Fruit fly (Drosophila melanogaster) whole organism, embryonic: ENCODE measurements around the gene RpS2.
A peak's percentile ranks its signal among the peaks of the same experiment; 100 is the strongest.

ENCODE experiments used
- Blimp-1 ChIP-seq: fragments of 200-800 bp; sonication (Bioruptor generic); optimal IDR thresholded peaks from 3 replicates; lab custom pipeline; 2018; ENCODE audit warnings: missing biosample characterization, missing genetic modification characterization, mild to moderate bottlenecking, moderate library complexity, missing genetic modification reagents
- CG10431 ChIP-seq: fragments of 200-800 bp; sonication (Bioruptor generic); optimal IDR thresholded peaks from 3 replicates; lab custom pipeline; 2018; ENCODE audit warnings: missing biosample characterization, mild to moderate bottlenecking, missing genetic modification characterization
- CG10462 ChIP-seq: fragments of 200-800 bp; sonication (Bioruptor generic); optimal IDR thresholded peaks from 2 replicates; lab custom pipeline; 2016; ENCODE audit warnings: missing biosample characterization, missing genetic modification characterization
- CG10543 ChIP-seq: fragments of 200-800 bp; sonication (Bioruptor generic); optimal IDR thresholded peaks from 3 replicates; lab custom pipeline; 2017; ENCODE audit warnings: missing biosample characterization, mild to moderate bottlenecking, missing genetic modification characterization, moderate library complexity
- CG10565 ChIP-seq: fragments of 200-800 bp; sonication (Bioruptor generic); optimal IDR thresholded peaks from 3 replicates; lab custom pipeline; 2016; ENCODE audit warnings: missing biosample characterization, mild to moderate bottlenecking, missing genetic modification characterization
- CG11723 ChIP-seq: fragments of 200-800 bp; sonication (Bioruptor generic); optimal IDR thresholded peaks from 2 replicates; lab custom pipeline; 2017; ENCODE audit warnings: missing biosample characterization, mild to moderate bottlenecking, missing genetic modification characterization
- CG1603 ChIP-seq: fragments of 200-800 bp; sonication (Bioruptor generic); optimal IDR thresholded peaks from 2 replicates; lab custom pipeline; 2019; ENCODE audit warnings: missing biosample characterization, mild to moderate bottlenecking, missing genetic modification characterization, moderate library complexity
- CG16813 ChIP-seq: fragments of 200-800 bp; sonication (Bioruptor generic); IDR thresholded peaks from 3 replicates; pipeline ENCODE4 v1.3.6; 2022; ENCODE audit warnings: missing biosample characterization, missing genetic modification characterization; ENCODE audit not compliant: partially characterized antibody
- CG17186 ChIP-seq: fragments of 200-800 bp; sonication (Bioruptor generic); optimal IDR thresholded peaks from 3 replicates; lab custom pipeline; 2017; ENCODE audit warnings: missing biosample characterization, missing genetic modification reagents, missing genetic modification characterization
- CG17385 ChIP-seq: fragments of 200-800 bp; sonication (Bioruptor generic); optimal IDR thresholded peaks from 3 replicates; lab custom pipeline; 2018; ENCODE audit warnings: missing biosample characterization, mild to moderate bottlenecking, missing genetic modification characterization
- CG3281 ChIP-seq: fragments of 200-800 bp; sonication (Bioruptor generic); optimal IDR thresholded peaks from 3 replicates; lab custom pipeline; 2017; ENCODE audit warnings: missing biosample characterization, mild to moderate bottlenecking, missing genetic modification characterization
- CG4282 ChIP-seq: fragments of 200-800 bp; sonication (Bioruptor generic); optimal IDR thresholded peaks from 2 replicates; lab custom pipeline; 2016; ENCODE audit warnings: missing biosample characterization, missing genetic modification characterization
- CG6765 ChIP-seq: fragments of 200-800 bp; sonication (Bioruptor generic); optimal IDR thresholded peaks from 3 replicates; lab custom pipeline; 2017; ENCODE audit warnings: missing biosample characterization, mild to moderate bottlenecking, missing genetic modification characterization
- CG6854 ChIP-seq: fragments of 200-800 bp; sonication (Bioruptor generic); optimal IDR thresholded peaks from 3 replicates; lab custom pipeline; 2017; ENCODE audit warnings: missing biosample characterization, mild to moderate bottlenecking, missing genetic modification characterization
- CG9609 ChIP-seq: fragments of 200-800 bp; sonication (Bioruptor generic); optimal IDR thresholded peaks from 3 replicates; lab custom pipeline; 2016; ENCODE audit warnings: missing biosample characterization, missing genetic modification characterization
- CG9797 ChIP-seq: fragments of 200-800 bp; sonication (Bioruptor generic); optimal IDR thresholded peaks from 3 replicates; lab custom pipeline; 2018; ENCODE audit warnings: missing biosample characterization, mild to moderate bottlenecking, missing genetic modification characterization
- CHES-1-like ChIP-seq: fragments of 200-800 bp; sonication (Bioruptor generic); optimal IDR thresholded peaks from 2 replicates; lab custom pipeline; 2016; ENCODE audit warnings: missing biosample characterization, missing genetic modification characterization
- Dll ChIP-seq: fragments of 200-800 bp; sonication (Bioruptor generic); IDR thresholded peaks from 4 replicates; pipeline ENCODE4 v1.3.6; 2022; ENCODE audit warnings: missing biosample characterization, missing genetic modification characterization; ENCODE audit not compliant: partially characterized antibody
- Doc3 ChIP-seq: fragments of 200-800 bp; sonication (Bioruptor generic); IDR thresholded peaks from 3 replicates; pipeline ENCODE4 v1.3.6; 2022; ENCODE audit warnings: missing biosample characterization, missing genetic modification characterization; ENCODE audit not compliant: partially characterized antibody
- Dref ChIP-seq: fragments of 200-800 bp; sonication (Bioruptor generic); IDR thresholded peaks from 2 replicates; pipeline ENCODE4 v1.3.6; 2022; ENCODE audit warnings: missing biosample characterization, missing genetic modification characterization
- Elba2 ChIP-seq: fragments of 200-800 bp; sonication (Bioruptor generic); optimal IDR thresholded peaks from 3 replicates; lab custom pipeline; 2016; ENCODE audit warnings: missing biosample characterization, missing genetic modification characterization
- Ets97D ChIP-seq: fragments of 200-800 bp; sonication (Bioruptor generic); optimal IDR thresholded peaks from 3 replicates; lab custom pipeline; 2016; ENCODE audit warnings: missing biosample characterization, missing genetic modification characterization
- Kr ChIP-seq: fragments of 200-800 bp; sonication (Bioruptor generic); optimal IDR thresholded peaks from 2 replicates; lab custom pipeline; 2017; ENCODE audit warnings: missing biosample characterization, mild to moderate bottlenecking, missing genetic modification characterization
- MBD-R2 ChIP-seq: fragments of 200-800 bp; sonication (Bioruptor generic); IDR thresholded peaks from 2 replicates; pipeline ENCODE4 v1.3.6; 2022; ENCODE audit warnings: missing biosample characterization, missing genetic modification characterization
- Mrtf ChIP-seq: fragments of 200-800 bp; sonication (Bioruptor generic); IDR thresholded peaks from 3 replicates; pipeline ENCODE4 v1.3.6; 2022; ENCODE audit warnings: missing biosample characterization, missing genetic modification characterization
- NC2β ChIP-seq: fragments of 200-800 bp; sonication (Bioruptor generic); optimal IDR thresholded peaks from 2 replicates; lab custom pipeline; 2016; ENCODE audit warnings: missing biosample characterization, missing genetic modification characterization
- Sry-δ ChIP-seq: fragments of 200-800 bp; sonication (Bioruptor generic); optimal IDR thresholded peaks from 2 replicates; lab custom pipeline; 2016; ENCODE audit warnings: missing biosample characterization, missing genetic modification characterization
- chm ChIP-seq: fragments of 200-800 bp; sonication (Bioruptor generic); IDR thresholded peaks from 2 replicates; pipeline ENCODE4 v1.3.6; 2022; ENCODE audit warnings: missing biosample characterization, missing genetic modification characterization
- dm ChIP-seq: fragments of 200-800 bp; sonication (Bioruptor generic); optimal IDR thresholded peaks from 3 replicates; lab custom pipeline; 2016; ENCODE audit warnings: missing biosample characterization, missing genetic modification characterization
- dmrt11E ChIP-seq: fragments of 200-800 bp; sonication (Bioruptor generic); optimal IDR thresholded peaks from 3 replicates; lab custom pipeline; 2018; ENCODE audit warnings: missing biosample characterization, mild to moderate bottlenecking, missing genetic modification characterization, moderate library complexity
- exex ChIP-seq: fragments of 200-800 bp; sonication (Bioruptor generic); optimal IDR thresholded peaks from 4 replicates; lab custom pipeline; 2018; ENCODE audit warnings: missing biosample characterization, mild to moderate bottlenecking, missing genetic modification characterization, moderate library complexity
- gsb-n ChIP-seq: fragments of 200-800 bp; sonication (Bioruptor generic); optimal IDR thresholded peaks from 3 replicates; lab custom pipeline; 2018; ENCODE audit warnings: missing biosample characterization, mild to moderate bottlenecking, missing genetic modification characterization
- gt ChIP-seq: fragments of 200-800 bp; sonication (Bioruptor generic); IDR thresholded peaks from 2 replicates; pipeline ENCODE4 v1.3.6; 2022; ENCODE audit warnings: missing biosample characterization, missing genetic modification characterization
- hbn ChIP-seq: fragments of 200-800 bp; sonication (Bioruptor generic); IDR thresholded peaks from 2 replicates; pipeline ENCODE4 v1.3.6; 2022; ENCODE audit warnings: missing biosample characterization, missing genetic modification characterization; ENCODE audit not compliant: partially characterized antibody
- her ChIP-seq: fragments of 200-800 bp; sonication (Bioruptor generic); optimal IDR thresholded peaks from 2 replicates; lab custom pipeline; 2016; ENCODE audit warnings: missing biosample characterization, missing genetic modification characterization
- inv ChIP-seq: fragments of 200-800 bp; sonication (Bioruptor generic); IDR thresholded peaks from 2 replicates; pipeline ENCODE4 v1.3.6; 2022; ENCODE audit warnings: missing biosample characterization, missing genetic modification characterization; ENCODE audit not compliant: partially characterized antibody
- kni ChIP-seq: fragments of 200-800 bp; sonication (Bioruptor generic); optimal IDR thresholded peaks from 3 replicates; lab custom pipeline; 2017; ENCODE audit warnings: mild to moderate bottlenecking, missing biosample characterization, missing genetic modification reagents, missing genetic modification characterization
- knrl ChIP-seq: fragments of 200-800 bp; sonication (Bioruptor generic); IDR thresholded peaks from 3 replicates; pipeline ENCODE4 v1.3.6; 2022; ENCODE audit warnings: missing biosample characterization, missing genetic modification characterization; ENCODE audit not compliant: partially characterized antibody
- lola ChIP-seq, 3 experiments: fragments of >200 bp in 2 of 3; fragments of 200-800 bp in 1 of 3; sonication (Bioruptor generic) in 1 of 3; optimal IDR thresholded peaks; 2 replicates each; lab custom pipeline; 2017 to 2019; ENCODE audit warnings: missing biosample characterization in 3 of 3, missing genetic modification characterization in 3 of 3, mild to moderate bottlenecking in 1 of 3, moderate library complexity in 1 of 3
- nerfin-1 ChIP-seq: fragments of 200-800 bp; sonication (Bioruptor generic); optimal IDR thresholded peaks from 3 replicates; lab custom pipeline; 2019; ENCODE audit warnings: missing biosample characterization, mild to moderate bottlenecking, missing genetic modification characterization, moderate library complexity
- nerfin-2 ChIP-seq: fragments of 200-800 bp; sonication (Bioruptor generic); IDR thresholded peaks from 2 replicates; pipeline ENCODE4 v1.3.6; 2022; ENCODE audit warnings: missing biosample characterization, missing genetic modification characterization; ENCODE audit not compliant: partially characterized antibody
- odd ChIP-seq: fragments of 200-800 bp; sonication (Bioruptor generic); optimal IDR thresholded peaks from 2 replicates; lab custom pipeline; 2017; ENCODE audit warnings: missing biosample characterization, mild to moderate bottlenecking, missing genetic modification characterization
- rib ChIP-seq: fragments of 200-800 bp; sonication (Bioruptor generic); IDR thresholded peaks from 2 replicates; pipeline ENCODE4 v1.3.6; 2022; ENCODE audit warnings: missing biosample characterization, missing genetic modification characterization
- ro ChIP-seq: fragments of 200-800 bp; sonication (Bioruptor generic); IDR thresholded peaks from 2 replicates; pipeline ENCODE4 v1.3.6; 2022; ENCODE audit warnings: missing biosample characterization, missing genetic modification characterization
- sim ChIP-seq: fragments of 200-800 bp; sonication (Bioruptor generic); IDR thresholded peaks from 2 replicates; pipeline ENCODE4 v1.3.6; 2022; ENCODE audit warnings: missing biosample characterization, missing genetic modification characterization
- slbo ChIP-seq: fragments of 200-800 bp; sonication (Bioruptor generic); IDR thresholded peaks from 2 replicates; pipeline ENCODE4 v1.3.6; 2022; ENCODE audit warnings: missing biosample characterization, missing genetic modification characterization
- sna ChIP-seq: fragments of 200-800 bp; sonication (Bioruptor generic); IDR thresholded peaks from 2 replicates; pipeline ENCODE4 v1.3.6; 2022; ENCODE audit warnings: missing biosample characterization, missing genetic modification characterization; ENCODE audit not compliant: partially characterized antibody
- stwl ChIP-seq: fragments of 200-800 bp; sonication (Bioruptor generic); optimal IDR thresholded peaks from 3 replicates; lab custom pipeline; 2018; ENCODE audit warnings: missing biosample characterization, mild to moderate bottlenecking, missing genetic modification characterization, moderate library complexity
- tin ChIP-seq: fragments of 200-800 bp; sonication (Bioruptor generic); optimal IDR thresholded peaks from 3 replicates; lab custom pipeline; 2016; ENCODE audit warnings: missing biosample characterization, missing genetic modification characterization
- yki ChIP-seq: fragments of >200 bp; optimal IDR thresholded peaks from 3 replicates; lab custom pipeline; 2018
- z ChIP-seq: fragments of 200-800 bp; sonication (Bioruptor generic); IDR thresholded peaks from 3 replicates; pipeline ENCODE4 v1.3.6; 2022; ENCODE audit warnings: missing biosample characterization, missing genetic modification characterization

RpS2 gene

DNA sequence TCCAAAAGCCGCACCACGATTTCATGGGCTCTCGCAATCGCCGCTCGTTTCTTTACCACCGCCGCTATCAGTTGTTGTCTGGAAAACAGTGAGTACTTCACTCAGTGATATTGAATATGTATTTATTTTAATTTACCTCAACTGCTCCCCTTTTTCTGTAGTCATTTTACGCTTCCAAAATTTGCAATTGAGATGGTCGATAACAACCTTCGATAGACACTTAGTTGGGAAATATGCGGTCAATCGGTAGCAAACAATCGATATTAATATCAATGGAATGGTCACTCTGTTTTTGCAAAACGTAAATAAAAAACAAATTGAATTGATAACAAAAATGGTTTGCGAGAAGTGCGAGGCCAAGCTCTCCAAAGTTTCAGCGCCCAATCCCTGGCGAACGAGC, 6.8 kb downstream of the RpS2 start, which contains the start of the genes CG34183 and CG4537 (continued):
- TF ChIP-seq MBD-R2 (GFP tag; lab: Robert Waterston, UW) (peak; percentile 94), CG3281 (GFP tag; lab: Kevin White, UChicago) (no peak), exex (tag; lab: Kevin White, UChicago) (no peak), CG17385 (GFP tag; lab: Kevin White, UChicago) (no peak), CG11723 (GFP tag; lab: Kevin White, UChicago) (no peak), dm (no peak), Elba2 (no peak), CG16813 (peak; percentile 89), z (no peak), Ets97D (GFP tag; lab: Kevin White, UChicago) (peak; percentile 39), gsb-n (no peak), her (peak; percentile 3), nerfin-1 (tag; lab: Kevin White, UChicago) (no peak), slbo (GFP tag; lab: Robert Waterston, UW) (peak; percentile 21; the same call in 1 of the 2 replicates), sna (GFP tag; lab: Robert Waterston, UW) (peak; percentile 89), nerfin-2 (peak; percentile 85), gt (GFP tag; lab: Robert Waterston, UW) (no peak), Mrtf (no peak), sim (no peak), dmrt11E (tag; lab: Kevin White, UChicago) (no peak), ro (GFP tag; lab: Robert Waterston, UW) (no peak), rib (0 out of 2 replicates have a peak, but pooled peaks have one; percentile 31), yki (lab: Kevin White, UChicago) (no peak), CHES-1-like (peak; percentile 57), CG10462 (GFP tag; lab: Kevin White, UChicago) (no peak), inv (GFP tag; lab: Robert Waterston, UW) (peak; percentile 77), CG10543 (GFP tag; lab: Kevin White, UChicago) (no peak), Dll (GFP tag; lab: Robert Waterston, UW) (peak; percentile 90), tin (GFP tag; lab: Kevin White, UChicago) (no peak), CG9797 (peak; percentile 72), Blimp-1 (GFP tag; lab: Kevin White, UChicago) (no peak), CG1603 (tag; lab: Kevin White, UChicago) (peak; percentile 44), Dref (GFP tag; lab: Robert Waterston, UW) (peak; percentile 97), NC2β (peak; percentile 2), Kr (no peak), chm (GFP tag; lab: Robert Waterston, UW) (no peak), CG6854 (GFP tag; lab: Kevin White, UChicago) (no peak), hbn (GFP tag; lab: Robert Waterston, UW) (peak; percentile 91), stwl (tag; lab: Kevin White, UChicago) (peak; percentile 94), CG10431 (GFP tag; lab: Kevin White, UChicago) (no peak), kni (no peak), Doc3 (GFP tag; lab: Robert Waterston, UW) (peak; percentile 90), CG4282 (no peak), odd (GFP tag; lab: Kevin White, UChicago) (no peak), CG10565 (GFP tag; lab: Kevin White, UChicago) (no peak), lola (GFP tag; optimal IDR thresholded peaks at IDR 0.05; lab: Kevin White, UChicago) (no peak), CG17186 (GFP tag; lab: Kevin White, UChicago) (peak; percentile 0), CG9609 (GFP tag; lab: Kevin White, UChicago) (no peak), CG6765 (no peak), knrl (GFP tag; lab: Robert Waterston, UW) (peak; percentile 85), Sry-δ (GFP tag; lab: Kevin White, UChicago) (peak; percentile 91)
